Worm (Caenorhabditis elegans): Measurements from ENCODE around the gene del-2.

del-2 gene

ce11 chrIV:9624275-9624674 lies 17.6 kb downstream of the del-2 start, which contains the start of gene W09C2.8:
Gene W09C2.8 (minus strand): TSS chrIV:9624375.
- TF ChIP-seq ceh-79 (tag; optimal IDR thresholded peaks at IDR 0.05) (no peak), F33H1.4 (GFP tag; IDR thresholded peaks at IDR 0.05) (no peak)

DNA sequence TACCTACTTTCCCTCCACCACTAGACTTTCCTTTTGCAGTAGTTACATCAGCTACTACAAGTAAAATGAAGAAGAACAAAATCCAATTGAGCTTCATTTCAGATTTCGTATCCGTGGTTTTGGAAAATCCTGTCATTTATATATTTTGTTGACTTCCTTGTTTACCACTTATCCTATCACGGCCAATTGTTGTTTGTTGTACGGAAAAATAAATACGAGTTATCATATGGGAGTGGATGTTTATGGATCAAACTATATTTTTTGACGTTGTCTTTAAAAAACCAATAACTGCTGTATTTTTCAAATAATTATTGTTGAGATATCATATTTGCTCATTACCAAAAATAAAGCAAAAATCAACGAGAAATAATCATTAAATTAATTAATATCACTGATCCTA lies 18.6 kb downstream of the del-2 start, which contains the start of gene W09C2.9:
W09C2.9 (minus strand) TSS at position 101 of the 400 bp plus-strand sequence.
- TF ChIP-seq Y67H2A.10 (GFP tag; conservative IDR thresholded peaks at IDR 0.05) (no peak), unc-62 (GFP tag; optimal IDR thresholded peaks at IDR 0.05) (no peak), F52B5.7 (tag; optimal IDR thresholded peaks at IDR 0.05) (no peak), zfh-2 (GFP tag; conservative IDR thresholded peaks at IDR 0.05) (no peak), madf-3 (GFP tag; IDR thresholded peaks at IDR 0.05) (no peak), fkh-3 (tag; optimal IDR thresholded peaks at IDR 0.05) (no peak), F23B12.7 (tag; optimal IDR thresholded peaks at IDR 0.05; ENCODE audit: insufficient read depth) (no peak), egrh-3 (GFP tag; IDR thresholded peaks at IDR 0.05) (no peak), nfya-2 (GFP tag; IDR thresholded peaks at IDR 0.05) (no peak), die-1 (tag; optimal IDR thresholded peaks at IDR 0.05) (no peak), mcd-1 (GFP tag; IDR thresholded peaks at IDR 0.05) (no peak), efl-1 (GFP tag; optimal IDR thresholded peaks at IDR 0.05) (no peak), T26A5.8 (tag; optimal IDR thresholded peaks at IDR 0.05) (no peak)

DNA sequence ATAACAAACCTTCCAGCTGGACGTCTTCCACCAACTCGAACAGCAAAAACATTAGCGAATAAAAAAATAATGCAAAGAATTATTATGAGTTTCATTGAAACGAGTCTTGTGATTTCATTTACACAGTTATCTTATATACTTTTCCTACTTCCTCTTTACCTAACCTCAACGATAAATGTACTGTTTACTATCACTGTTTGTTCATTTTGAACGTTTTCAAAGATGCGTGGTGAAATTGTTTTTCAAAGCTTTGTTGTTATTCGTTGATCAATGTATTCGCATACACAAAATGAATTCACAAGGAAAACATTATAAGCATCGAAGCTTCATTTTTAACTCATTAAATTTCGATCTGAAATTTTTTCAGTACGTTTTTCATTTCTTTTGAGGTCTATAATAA lies 19.6 kb downstream of the del-2 start, which contains the start of gene W09C2.7:
W09C2.7 (minus strand) TSS at position 101 of the 400 bp plus-strand sequence.
- no peak for TF ChIP-seq ceh-58 (GFP tag; IDR thresholded peaks at IDR 0.05)

DNA sequence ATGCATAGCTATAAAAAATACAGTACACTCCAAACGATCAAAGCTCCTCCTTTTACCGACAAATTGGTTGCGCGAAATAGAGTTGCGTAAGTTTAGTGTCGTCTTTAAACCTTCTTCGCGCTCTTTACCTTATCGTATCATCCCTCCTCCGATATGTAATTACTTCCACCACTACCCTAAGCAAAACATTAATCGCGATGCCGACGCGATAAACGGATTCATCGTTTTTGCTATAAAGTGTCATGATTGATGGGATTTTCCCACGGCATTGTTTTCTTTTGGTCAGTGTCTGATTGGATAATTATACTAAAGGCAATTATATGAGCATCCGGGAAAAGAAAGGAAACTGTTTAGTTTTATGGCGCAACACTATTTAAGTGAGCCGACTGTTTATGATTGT lies 23.0 kb downstream of the del-2 start:
- no peak for TF ChIP-seq snpc-4 (GFP tag; optimal IDR thresholded peaks at IDR 0.05)
- TF ChIP-seq snpc-4 (tag; optimal IDR thresholded peaks at IDR 0.05) = no peak
- no peak for TF ChIP-seq nhr-179 (tag; optimal IDR thresholded peaks at IDR 0.05)
- no peak for TF ChIP-seq madf-8 (GFP tag; conservative IDR thresholded peaks at IDR 0.05)

- no peak for TF ChIP-seq mel-28 (tag; optimal IDR thresholded peaks at IDR 0.05; ENCODE audit: borderline replicate concordance)
Observed at ce11 chrIV:9618015-9618414, 23.8 kb downstream of the del-2 start.

DNA sequence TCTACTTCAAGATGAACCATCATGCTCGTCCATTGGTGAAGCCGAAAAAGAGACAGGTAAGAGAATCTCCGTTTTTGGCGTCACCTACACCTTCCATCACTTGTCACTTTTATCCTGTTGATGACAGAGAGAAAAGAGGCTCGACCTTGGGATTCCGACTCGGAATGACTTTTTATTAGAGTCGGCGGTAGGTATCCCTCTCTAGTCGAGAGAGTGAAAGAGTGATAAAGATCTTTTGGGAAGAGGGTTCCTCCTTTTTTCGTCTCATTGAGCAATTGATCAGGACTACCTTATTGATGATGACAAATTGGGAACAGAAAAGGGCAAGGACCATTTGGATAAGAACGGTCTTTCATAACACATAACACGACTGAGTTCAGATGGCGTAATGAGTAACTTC lies 24.5 kb downstream of the del-2 start:
- no peak for TF ChIP-seq C06A6.2 (GFP tag; conservative IDR thresholded peaks at IDR 0.05)
- TF ChIP-seq unc-62 (GFP tag; optimal IDR thresholded peaks at IDR 0.05) = peak; percentile 53
- no peak for TF ChIP-seq pha-4 (tag; optimal IDR thresholded peaks at IDR 0.05)
- TF ChIP-seq Y67H2A.10 (GFP tag; conservative IDR thresholded peaks at IDR 0.05) = no peak
- no peak for TF ChIP-seq mes-4 (tag; optimal IDR thresholded peaks at IDR 0.05)

- TF ChIP-seq dpl-1 (GFP tag; optimal IDR thresholded peaks at IDR 0.05) = no peak
- no peak for TF ChIP-seq hmg-20 (GFP tag; IDR thresholded peaks at IDR 0.05)
- no peak for TF ChIP-seq egl-44 (GFP tag; IDR thresholded peaks at IDR 0.05)
- 0 out of 2 replicates have a peak, but pooled peaks have one; percentile 3 for TF ChIP-seq nfyb-1 (GFP tag; IDR thresholded peaks at IDR 0.05)
Observed at ce11 chrIV:9615511-9615910, 26.3 kb downstream of the del-2 start.

DNA sequence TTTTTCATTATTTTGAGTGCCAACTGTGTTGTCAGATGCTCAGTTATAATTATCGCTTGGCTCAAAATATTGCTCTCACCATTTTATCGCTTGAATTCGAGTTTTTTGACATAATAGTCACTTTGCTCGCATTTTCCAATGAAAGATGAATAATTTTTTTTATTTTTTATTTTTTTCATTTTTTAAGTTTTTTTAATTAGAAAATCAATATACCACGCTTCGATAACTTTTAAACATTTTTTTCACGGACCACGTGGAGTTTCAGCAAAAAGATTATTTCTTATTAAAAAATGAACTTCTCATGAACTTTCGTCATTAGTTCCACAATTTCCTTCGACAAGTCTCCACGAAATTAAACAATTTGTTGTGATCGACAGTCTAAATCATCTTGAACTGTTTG lies 27.1 kb downstream of the del-2 start, which contains the start of gene elt-1:
elt-1 (plus strand) TSS at position 301 of the 400 bp plus-strand sequence.
- no peak for TF ChIP-seq ceh-40 (GFP tag; IDR thresholded peaks at IDR 0.05)
- TF ChIP-seq sptf-2 (GFP tag; optimal IDR thresholded peaks at IDR 0.05) = no peak
- TF ChIP-seq madf-10 (tag; optimal IDR thresholded peaks at IDR 0.05) = no peak
- TF ChIP-seq fkh-3 (tag; optimal IDR thresholded peaks at IDR 0.05) = no peak
- no peak for TF ChIP-seq ztf-22 (GFP tag; optimal IDR thresholded peaks at IDR 0.05)
- no peak for TF ChIP-seq lin-35 (GFP tag; optimal IDR thresholded peaks at IDR 0.05)
- TF ChIP-seq ceh-58 (GFP tag; IDR thresholded peaks at IDR 0.05) = no peak
- no peak for TF ChIP-seq mcd-1 (GFP tag; IDR thresholded peaks at IDR 0.05)
- no peak for TF ChIP-seq hmg-20 (GFP tag; IDR thresholded peaks at IDR 0.05)
- TF ChIP-seq K12H6.12 (tag; optimal IDR thresholded peaks at IDR 0.05) = no peak
